Fruit fly (Drosophila melanogaster): Measurements from ENCODE around the gene CG1265.
A peak's percentile ranks its signal among the peaks of the same experiment; 100 is the strongest.

CG1265 gene

dm6 chr3L:4272167-4272773 is 17.7 kb downstream of the CG1265 start (continued):
- TF ChIP-seq Aef1 (GFP tag; IDR thresholded peaks at IDR 0.05) (no peak), zen (tag; optimal IDR thresholded peaks at IDR 0.05) (peak; percentile 13), MBD-R2 (GFP tag; IDR thresholded peaks at IDR 0.05) (no peak), CG4282 (GFP tag; optimal IDR thresholded peaks at IDR 0.05) (no peak), Ets97D (GFP tag; optimal IDR thresholded peaks at IDR 0.05) (no peak), unpg (GFP tag; optimal IDR thresholded peaks at IDR 0.05) (no peak), BtbVII (GFP tag; optimal IDR thresholded peaks at IDR 0.05) (no peak), usp (GFP tag; optimal IDR thresholded peaks at IDR 0.05) (no peak), CG4854 (GFP tag; optimal IDR thresholded peaks at IDR 0.05) (no peak), tna (GFP tag; IDR thresholded peaks at IDR 0.05; ENCODE audit: partially characterized antibody) (no peak), CG8281 (tag; optimal IDR thresholded peaks at IDR 0.05) (no peak), nerfin-2 (GFP tag; IDR thresholded peaks at IDR 0.05; ENCODE audit: partially characterized antibody) (no peak), CG15269 (tag; optimal IDR thresholded peaks at IDR 0.05) (no peak), sens (GFP tag) (peak; percentile 86), luna (GFP tag; optimal IDR thresholded peaks at IDR 0.05) (no peak), CG3838 (GFP tag; optimal IDR thresholded peaks at IDR 0.05) (no peak), CG8290 (GFP tag; optimal IDR thresholded peaks at IDR 0.05) (peak; percentile 43), CG8290 (tag; optimal IDR thresholded peaks at IDR 0.05) (peak in 1 of 2 experiments; percentile 16), sqz (GFP tag; optimal IDR thresholded peaks at IDR 0.05) (no peak), CG15601 (tag; optimal IDR thresholded peaks at IDR 0.05) (peak; percentile 86), dpn (GFP tag; optimal IDR thresholded peaks at IDR 0.05) (no peak), CG1603 (tag; optimal IDR thresholded peaks at IDR 0.05) (no peak), CG10543 (GFP tag; optimal IDR thresholded peaks at IDR 0.05) (no peak), h (optimal IDR thresholded peaks at IDR 0.05) (no peak), YL-1 (GFP tag; optimal IDR thresholded peaks at IDR 0.05) (no peak), Gsc (GFP tag; IDR thresholded peaks at IDR 0.05) (no peak), chn (GFP tag; optimal IDR thresholded peaks at IDR 0.05) (no peak), fd102C (GFP tag; optimal IDR thresholded peaks at IDR 0.05) (peak; percentile 15), Hr51 (GFP tag; optimal IDR thresholded peaks at IDR 0.05) (no peak), MESR4 (GFP tag; optimal IDR thresholded peaks at IDR 0.05) (no peak), p53 (GFP tag; optimal IDR thresholded peaks at IDR 0.05) (no peak), Blimp-1 (GFP tag; optimal IDR thresholded peaks at IDR 0.05) (peak; percentile 64), otp (GFP tag; IDR thresholded peaks at IDR 0.05) (peak; percentile 59; the same call in 1 of the 3 replicates), CG15696 (tag; optimal IDR thresholded peaks at IDR 0.05) (peak; percentile 82), dimm (GFP tag; IDR thresholded peaks at IDR 0.05) (no peak), CG17829 (tag; optimal IDR thresholded peaks at IDR 0.05) (no peak), chm (GFP tag; IDR thresholded peaks at IDR 0.05) (peak; percentile 62; the same call in 1 of the 2 replicates), CG1647 (GFP tag; optimal IDR thresholded peaks at IDR 0.05) (no peak), CG12659 (GFP tag; optimal IDR thresholded peaks at IDR 0.05) (no peak), so (GFP tag; IDR thresholded peaks at IDR 0.05) (no peak), crp (GFP tag; optimal IDR thresholded peaks at IDR 0.05) (no peak), Awh (GFP tag; IDR thresholded peaks at IDR 0.05) (no peak), sim (GFP tag; IDR thresholded peaks at IDR 0.05) (0 out of 2 replicates have a peak, but pooled peaks have one; percentile 18), CG10565 (GFP tag; optimal IDR thresholded peaks at IDR 0.05) (no peak), CG7928 (GFP tag; optimal IDR thresholded peaks at IDR 0.05) (no peak), Spps (tag; optimal IDR thresholded peaks at IDR 0.05) (peak; percentile 24), C15 (GFP tag; IDR thresholded peaks at IDR 0.05) (no peak), twi (tag; optimal IDR thresholded peaks at IDR 0.05) (no peak), trem (tag; optimal IDR thresholded peaks at IDR 0.05) (no peak), CG32532 (GFP tag; IDR thresholded peaks at IDR 0.05) (no peak), CG32772 (GFP tag; IDR thresholded peaks at IDR 0.05) (no peak)
